Fruit fly (Drosophila melanogaster) whole organism, embryonic: ENCODE data around the gene CG6136.

Experiments used
- CG12299 ChIP-seq: fragments of 200-800 bp; sonication (Bioruptor generic); optimal IDR thresholded peaks from 2 replicates; lab custom pipeline; 2018; ENCODE audit warnings: missing biosample characterization, mild to moderate bottlenecking, missing genetic modification characterization
- CG18619 ChIP-seq: fragments of 200-800 bp; sonication (Bioruptor generic); optimal IDR thresholded peaks from 3 replicates; lab custom pipeline; 2017; ENCODE audit warnings: missing biosample characterization, mild to moderate bottlenecking, missing genetic modification characterization
- CG8089 ChIP-seq: fragments of 200-800 bp; sonication (Bioruptor generic); optimal IDR thresholded peaks from 3 replicates; lab custom pipeline; 2016; ENCODE audit warnings: missing biosample characterization, missing genetic modification characterization
- Lhr ChIP-seq: fragments of 200-800 bp; sonication (Bioruptor generic); optimal IDR thresholded peaks from 3 replicates; lab custom pipeline; 2017; ENCODE audit warnings: mild to moderate bottlenecking, missing biosample characterization, missing genetic modification reagents, missing genetic modification characterization
- chinmo ChIP-seq: fragments of 200-800 bp; sonication (Bioruptor generic); IDR thresholded peaks from 4 replicates; pipeline ENCODE4 v1.3.6; 2022; ENCODE audit warnings: missing biosample characterization, missing genetic modification characterization; ENCODE audit not compliant: partially characterized antibody
- seq ChIP-seq: fragments of 200-800 bp; sonication (Bioruptor generic); IDR thresholded peaks from 2 replicates; pipeline ENCODE4 v1.3.6; 2022; ENCODE audit warnings: missing biosample characterization, missing genetic modification characterization

dm6 chr3R:15409772-15410688, 38.0 kb upstream of the CG6136 start:
- TF ChIP-seq CG12299 (tag; lab: Kevin White, UChicago) (no peak), CG18619 (GFP tag; lab: Kevin White, UChicago) (no peak), seq (GFP tag; lab: Robert Waterston, UW) (no peak), Lhr (GFP tag; lab: Kevin White, UChicago) (no peak), chinmo (GFP tag; lab: Robert Waterston, UW) (0 out of 4 replicates have a peak, but pooled peaks have one; percentile 46), CG8089 (no peak)
